Worm (Caenorhabditis elegans) whole organism, L1 larva: Measurements from ENCODE around the gene glb-23.
A peak's percentile ranks its signal among the peaks of the same experiment; 100 is the strongest.

Experiments
- C04F5.9 ChIP-seq: sonication (generic microtip); optimal IDR thresholded peaks from 2 replicates; lab custom pipeline; 2016; ENCODE audit warnings: missing genetic modification characterization, missing compliant biosample characterization
- C16A3.4 ChIP-seq: fragments of 150-350 bp; optimal IDR thresholded peaks from 2 replicates; lab custom pipeline; 2014; ENCODE audit warnings: missing biosample characterization, missing genetic modification characterization
- jun-1 ChIP-seq: fragments of 150-350 bp; optimal IDR thresholded peaks from 2 replicates; lab custom pipeline; 2014; ENCODE audit warnings: missing biosample characterization, missing genetic modification reagents, missing genetic modification characterization
- nhr-47 ChIP-seq: sonication (generic microtip); optimal IDR thresholded peaks from 2 replicates; lab custom pipeline; 2016; ENCODE audit warnings: mild to moderate bottlenecking, missing genetic modification characterization, moderate library complexity, missing compliant biosample characterization
- pag-3 ChIP-seq: sonication (generic microtip); optimal IDR thresholded peaks from 2 replicates; lab custom pipeline; 2017; ENCODE audit warnings: missing genetic modification characterization, mild to moderate bottlenecking, missing compliant biosample characterization, antibody characterized with exemption, borderline replicate concordance; ENCODE audit not compliant: insufficient read depth
- skn-1 ChIP-seq: fragments of 150-350 bp; optimal IDR thresholded peaks from 2 replicates; lab custom pipeline; 2014; ENCODE audit warnings: missing biosample characterization, missing genetic modification characterization
- unc-62 ChIP-seq: fragments of 150-350 bp; optimal IDR thresholded peaks from 2 replicates; lab custom pipeline; 2014; ENCODE audit warnings: missing biosample characterization, missing genetic modification reagents, missing genetic modification characterization
- ztf-4 ChIP-seq: fragments of 150-350 bp; optimal IDR thresholded peaks from 2 replicates; lab custom pipeline; 2014; ENCODE audit warnings: missing biosample characterization, missing genetic modification characterization

DNA sequence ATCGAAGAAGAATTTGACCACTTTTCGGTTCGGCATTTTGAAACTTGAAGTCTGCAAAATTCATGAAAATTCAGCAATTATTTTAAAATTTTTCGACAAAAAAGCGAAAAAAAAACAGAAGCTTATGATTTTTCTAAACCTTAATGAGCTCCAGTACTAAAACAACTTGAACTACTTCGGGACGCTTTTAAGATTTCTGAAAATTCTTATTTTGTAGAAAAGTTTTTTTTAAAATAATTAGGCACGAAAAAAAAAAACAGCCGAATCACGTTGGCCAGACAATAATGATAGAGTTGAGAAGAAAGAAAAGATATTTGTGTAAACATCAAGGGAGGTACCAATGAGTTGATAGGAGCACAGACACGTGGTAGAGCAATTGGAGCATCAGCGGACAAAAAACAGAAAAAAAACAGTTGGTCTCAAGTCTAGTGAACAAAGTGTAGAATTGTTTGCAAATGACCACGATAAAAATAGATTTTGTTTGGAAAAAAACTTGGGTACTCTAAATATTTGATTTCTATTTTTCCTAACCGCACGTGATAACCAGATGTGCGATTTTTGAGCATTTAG is 23.0 kb upstream of the glb-23 start, which contains the start of gene gstk-2:
- no peak for TF ChIP-seq jun-1
- no peak for TF ChIP-seq nhr-47 (tag; lab: Kevin White, UChicago)
- peak; percentile 14 for TF ChIP-seq C16A3.4 (tag; lab: Kevin White, UChicago)
- TF ChIP-seq unc-62 (GFP tag; lab: Kevin White, UChicago), result no peak
- no peak for TF ChIP-seq ztf-4 (tag; lab: Kevin White, UChicago)
- no peak for TF ChIP-seq skn-1 (tag; lab: Kevin White, UChicago)
- no peak for TF ChIP-seq pag-3
- TF ChIP-seq C04F5.9 (tag; lab: Kevin White, UChicago), result no peak
